Fruit fly (Drosophila melanogaster) S2 (cell line): Measurements from ENCODE around the gene CG4440.

Experiments used
- CG8478 ChIP-seq: fragments of >200 bp; optimal IDR thresholded peaks from 2 replicates; lab custom pipeline; 2018
- CTCF ChIP-seq, 2 experiments: fragments of >200 bp; optimal IDR thresholded peaks; 2 replicates each; lab custom pipeline; 2018

- TF ChIP-seq CG8478: no peak
- no peak for TF ChIP-seq CTCF (optimal IDR thresholded peaks at IDR 0.05; lab: Kevin White, UChicago)
Measured at dm6 chr2L:16315844-16316243, 13.9 kb upstream of the CG4440 start.
